Fruit fly (Drosophila melanogaster) whole organism, embryonic: Measurements from ENCODE around the gene Gss1.

ENCODE experiments used
- Abd-B ChIP-seq: fragments of 200-800 bp; sonication (Bioruptor generic); optimal IDR thresholded peaks from 2 replicates; lab custom pipeline; 2018; ENCODE audit warnings: missing biosample characterization, mild to moderate bottlenecking, missing genetic modification characterization, moderate library complexity
- Atf-2 ChIP-seq: fragments of 200-800 bp; sonication (Bioruptor generic); optimal IDR thresholded peaks from 2 replicates; lab custom pipeline; 2016; ENCODE audit warnings: missing biosample characterization, missing genetic modification characterization
- CG10209 ChIP-seq: fragments of 200-800 bp; sonication (Bioruptor generic); optimal IDR thresholded peaks from 3 replicates; lab custom pipeline; 2017; ENCODE audit warnings: missing biosample characterization, mild to moderate bottlenecking, missing genetic modification characterization, missing genetic modification reagents
- CG10979 ChIP-seq: fragments of 200-800 bp; sonication (Bioruptor generic); optimal IDR thresholded peaks from 2 replicates; lab custom pipeline; 2018; ENCODE audit warnings: missing biosample characterization, mild to moderate bottlenecking, missing genetic modification characterization, moderate library complexity
- CG11398 ChIP-seq: fragments of 200-800 bp; sonication (Bioruptor generic); optimal IDR thresholded peaks from 2 replicates; lab custom pipeline; 2016; ENCODE audit warnings: missing biosample characterization, missing genetic modification characterization
- CG12071 ChIP-seq: fragments of 200-800 bp; sonication (Bioruptor generic); optimal IDR thresholded peaks from 3 replicates; lab custom pipeline; 2018; ENCODE audit warnings: missing biosample characterization, mild to moderate bottlenecking, missing genetic modification characterization
- CG12744 ChIP-seq: fragments of 200-800 bp; sonication (Bioruptor generic); optimal IDR thresholded peaks from 2 replicates; lab custom pipeline; 2016; ENCODE audit warnings: missing biosample characterization, missing genetic modification characterization
- CG13775 ChIP-seq: fragments of 200-800 bp; sonication (Bioruptor generic); optimal IDR thresholded peaks from 3 replicates; lab custom pipeline; 2017; ENCODE audit warnings: missing biosample characterization, mild to moderate bottlenecking, missing genetic modification characterization
- CG14014 ChIP-seq: fragments of 200-800 bp; sonication (Bioruptor generic); IDR thresholded peaks from 2 replicates; pipeline ENCODE4 v1.3.6; 2022; ENCODE audit warnings: missing biosample characterization, missing genetic modification characterization
- CG17361 ChIP-seq: fragments of 200-800 bp; sonication (Bioruptor generic); IDR thresholded peaks from 3 replicates; pipeline ENCODE4 v1.3.6; 2022; ENCODE audit warnings: missing biosample characterization, missing genetic modification characterization
- CG18476 ChIP-seq: fragments of 200-800 bp; sonication (Bioruptor generic); optimal IDR thresholded peaks from 2 replicates; lab custom pipeline; 2016; ENCODE audit warnings: missing biosample characterization, mild to moderate bottlenecking, missing genetic modification characterization
- CG31388 ChIP-seq: fragments of 200-800 bp; sonication (Bioruptor generic); optimal IDR thresholded peaks from 2 replicates; lab custom pipeline; 2016; ENCODE audit warnings: missing biosample characterization, missing genetic modification characterization
- CG3407 ChIP-seq: fragments of 200-800 bp; sonication (Bioruptor generic); optimal IDR thresholded peaks from 2 replicates; lab custom pipeline; 2018; ENCODE audit warnings: missing biosample characterization, mild to moderate bottlenecking, missing genetic modification characterization
- CG4854 ChIP-seq: fragments of 200-800 bp; sonication (Bioruptor generic); optimal IDR thresholded peaks from 2 replicates; lab custom pipeline; 2016; ENCODE audit warnings: missing biosample characterization, missing genetic modification characterization, inconsistent platforms
- CG6689 ChIP-seq: fragments of 200-800 bp; sonication (Bioruptor generic); IDR thresholded peaks from 2 replicates; pipeline ENCODE4 v1.3.6; 2022; ENCODE audit warnings: missing biosample characterization, missing genetic modification characterization
- CG8089 ChIP-seq: fragments of 200-800 bp; sonication (Bioruptor generic); optimal IDR thresholded peaks from 3 replicates; lab custom pipeline; 2016; ENCODE audit warnings: missing biosample characterization, missing genetic modification characterization
- CkIIα-i1 ChIP-seq: fragments of 200-800 bp; sonication (Bioruptor generic); IDR thresholded peaks from 2 replicates; pipeline ENCODE4 v1.3.6; 2022; ENCODE audit warnings: missing biosample characterization, missing genetic modification characterization
- D19B ChIP-seq: fragments of 200-800 bp; sonication (Bioruptor generic); optimal IDR thresholded peaks from 2 replicates; lab custom pipeline; 2017; ENCODE audit warnings: missing biosample characterization, mild to moderate bottlenecking, missing genetic modification characterization
- Dip2 ChIP-seq: fragments of 200-800 bp; sonication (Bioruptor generic); IDR thresholded peaks from 2 replicates; pipeline ENCODE4 v1.3.6; 2022; ENCODE audit warnings: missing biosample characterization, missing genetic modification characterization
- E2f1 ChIP-seq: fragments of 200-800 bp; sonication (Bioruptor generic); IDR thresholded peaks from 2 replicates; pipeline ENCODE4 v1.3.6; 2022; ENCODE audit warnings: missing biosample characterization, missing genetic modification characterization
- HHEX ChIP-seq: fragments of 200-800 bp; sonication (Bioruptor generic); optimal IDR thresholded peaks from 3 replicates; lab custom pipeline; 2017; ENCODE audit warnings: missing biosample characterization, mild to moderate bottlenecking, missing genetic modification characterization, missing genetic modification reagents
- Hmx ChIP-seq: fragments of 200-800 bp; sonication (Bioruptor generic); optimal IDR thresholded peaks from 2 replicates; lab custom pipeline; 2016; ENCODE audit warnings: missing biosample characterization, missing genetic modification characterization
- Hr3 ChIP-seq: fragments of 200-800 bp; sonication (Bioruptor generic); optimal IDR thresholded peaks from 3 replicates; lab custom pipeline; 2016; ENCODE audit warnings: missing biosample characterization, missing genetic modification characterization
- Hr51 ChIP-seq, 2 experiments: fragments of 200-800 bp; sonication (Bioruptor generic); optimal IDR thresholded peaks; 2 replicates in 1 of 2; 3 replicates in 1 of 2; lab custom pipeline; 2016 to 2018; ENCODE audit warnings: missing biosample characterization in 2 of 2, missing genetic modification characterization in 2 of 2, mild to moderate bottlenecking in 1 of 2, moderate library complexity in 1 of 2
- Lhr ChIP-seq: fragments of 200-800 bp; sonication (Bioruptor generic); optimal IDR thresholded peaks from 3 replicates; lab custom pipeline; 2017; ENCODE audit warnings: mild to moderate bottlenecking, missing biosample characterization, missing genetic modification reagents, missing genetic modification characterization
- Lpt ChIP-seq: fragments of >200 bp; optimal IDR thresholded peaks from 2 replicates; lab custom pipeline; 2018; ENCODE audit warnings: missing biosample characterization, missing genetic modification characterization
- PHDP ChIP-seq: fragments of 200-800 bp; sonication (Bioruptor generic); optimal IDR thresholded peaks from 3 replicates; lab custom pipeline; 2018; ENCODE audit warnings: missing biosample characterization, mild to moderate bottlenecking, missing genetic modification characterization, moderate library complexity
- Pdp1 ChIP-seq, 2 experiments: fragments of 200-800 bp; sonication (Bioruptor generic); optimal IDR thresholded peaks; 3 replicates each; lab custom pipeline; 2016; ENCODE audit warnings: missing biosample characterization in 2 of 2, missing genetic modification characterization in 2 of 2, mild to moderate bottlenecking in 1 of 2, moderate library complexity in 1 of 2
- Sox102F ChIP-seq: fragments of 200-800 bp; sonication (Bioruptor generic); optimal IDR thresholded peaks from 2 replicates; lab custom pipeline; 2018; ENCODE audit warnings: missing biosample characterization, mild to moderate bottlenecking, missing genetic modification characterization, moderate library complexity
- Xbp1 ChIP-seq: fragments of 200-800 bp; sonication (Bioruptor generic); optimal IDR thresholded peaks from 3 replicates; lab custom pipeline; 2016; ENCODE audit warnings: missing biosample characterization, mild to moderate bottlenecking, missing genetic modification characterization
- cg ChIP-seq: fragments of 200-800 bp; sonication (Bioruptor generic); optimal IDR thresholded peaks from 3 replicates; lab custom pipeline; 2019; ENCODE audit warnings: missing biosample characterization, mild to moderate bottlenecking, missing genetic modification characterization, moderate library complexity
- chif ChIP-seq, 2 experiments: fragments of 200-800 bp; sonication (Bioruptor generic); optimal IDR thresholded peaks; 3 replicates each; lab custom pipeline; 2016; ENCODE audit warnings: missing biosample characterization in 2 of 2, missing genetic modification characterization in 2 of 2
- chm ChIP-seq: fragments of 200-800 bp; sonication (Bioruptor generic); IDR thresholded peaks from 2 replicates; pipeline ENCODE4 v1.3.6; 2022; ENCODE audit warnings: missing biosample characterization, missing genetic modification characterization
- da ChIP-seq: fragments of 200-800 bp; sonication (Bioruptor generic); optimal IDR thresholded peaks from 2 replicates; lab custom pipeline; 2016; ENCODE audit warnings: missing biosample characterization, missing genetic modification characterization
- danr ChIP-seq: fragments of 200-800 bp; sonication (Bioruptor generic); IDR thresholded peaks from 2 replicates; pipeline ENCODE4 v1.3.6; 2022; ENCODE audit warnings: missing biosample characterization, missing genetic modification characterization
- fu2 ChIP-seq: fragments of 200-800 bp; sonication (Bioruptor generic); optimal IDR thresholded peaks from 2 replicates; lab custom pipeline; 2016; ENCODE audit warnings: missing biosample characterization, missing genetic modification characterization
- inv ChIP-seq: fragments of 200-800 bp; sonication (Bioruptor generic); IDR thresholded peaks from 2 replicates; pipeline ENCODE4 v1.3.6; 2022; ENCODE audit warnings: missing biosample characterization, missing genetic modification characterization; ENCODE audit not compliant: partially characterized antibody
- jumu ChIP-seq: fragments of 200-800 bp; sonication (Bioruptor generic); optimal IDR thresholded peaks from 3 replicates; lab custom pipeline; 2016; ENCODE audit warnings: missing biosample characterization, missing genetic modification characterization
- kah ChIP-seq: fragments of 200-800 bp; sonication (Bioruptor generic); optimal IDR thresholded peaks from 2 replicates; lab custom pipeline; 2018; ENCODE audit warnings: missing biosample characterization, mild to moderate bottlenecking, missing genetic modification characterization
- lbe ChIP-seq: fragments of 200-800 bp; sonication (Bioruptor generic); optimal IDR thresholded peaks from 2 replicates; lab custom pipeline; 2016; ENCODE audit warnings: missing biosample characterization, mild to moderate bottlenecking, missing genetic modification characterization
- nom ChIP-seq: fragments of 200-800 bp; sonication (Bioruptor generic); optimal IDR thresholded peaks from 2 replicates; lab custom pipeline; 2017; ENCODE audit warnings: missing biosample characterization, missing genetic modification characterization, mild to moderate bottlenecking, moderate library complexity, missing genetic modification reagents
- org-1 ChIP-seq: fragments of 200-800 bp; sonication (Bioruptor generic); optimal IDR thresholded peaks from 2 replicates; lab custom pipeline; 2017; ENCODE audit warnings: missing biosample characterization, missing genetic modification characterization
- ranshi ChIP-seq: fragments of 200-800 bp; sonication (Bioruptor generic); IDR thresholded peaks from 2 replicates; pipeline ENCODE4 v1.3.6; 2022; ENCODE audit warnings: missing biosample characterization, missing genetic modification characterization
- shn ChIP-seq: fragments of 200-800 bp; sonication (Bioruptor generic); optimal IDR thresholded peaks from 3 replicates; lab custom pipeline; 2016; ENCODE audit warnings: missing biosample characterization, missing genetic modification characterization
- sisA ChIP-seq: fragments of 200-800 bp; sonication (Bioruptor generic); IDR thresholded peaks from 2 replicates; pipeline ENCODE4 v1.3.6; 2022; ENCODE audit warnings: missing biosample characterization, missing genetic modification characterization
- so ChIP-seq: fragments of 200-800 bp; sonication (Bioruptor generic); IDR thresholded peaks from 3 replicates; pipeline ENCODE4 v1.3.6; 2022; ENCODE audit warnings: missing biosample characterization, missing genetic modification characterization
- ssp ChIP-seq: fragments of 200-800 bp; sonication (Bioruptor generic); IDR thresholded peaks from 2 replicates; pipeline ENCODE4 v1.3.6; 2022; ENCODE audit warnings: missing biosample characterization, missing genetic modification characterization
- twi ChIP-seq: fragments of 200-800 bp; optimal IDR thresholded peaks from 2 replicates; lab custom pipeline; 2019; ENCODE audit warnings: missing biosample characterization, mild to moderate bottlenecking, missing genetic modification characterization, moderate library complexity
- vnd ChIP-seq: fragments of 200-800 bp; sonication (Bioruptor generic); IDR thresholded peaks from 3 replicates; pipeline ENCODE4 v1.3.6; 2022; ENCODE audit warnings: missing biosample characterization, missing genetic modification characterization; ENCODE audit not compliant: partially characterized antibody
- wdn ChIP-seq: fragments of 200-800 bp; sonication (Bioruptor generic); IDR thresholded peaks from 2 replicates; pipeline ENCODE4 v1.3.6; 2022; ENCODE audit warnings: missing biosample characterization, missing genetic modification characterization

Gene Gss1

dm6 chrX:17856458-17857277 lies 32.7 kb upstream of the Gss1 start, which contains the start of gene Srx (continued):
- TF ChIP-seq lbe (GFP tag; lab: Kevin White, UChicago) = no peak
- 0 out of 3 replicates have a peak, but pooled peaks have one; percentile 35 for TF ChIP-seq so (GFP tag; lab: Robert Waterston, UW)
- no peak for TF ChIP-seq jumu (GFP tag; lab: Kevin White, UChicago)
- TF ChIP-seq CG18476 (GFP tag; lab: Kevin White, UChicago) = no peak
- no peak for TF ChIP-seq CG12744
- peak; percentile 23 for TF ChIP-seq Lhr (GFP tag; lab: Kevin White, UChicago)
- TF ChIP-seq Sox102F = no peak
- TF ChIP-seq org-1 (GFP tag; lab: Kevin White, UChicago) = peak; percentile 24
- no peak for TF ChIP-seq vnd (GFP tag; lab: Robert Waterston, UW)
- no peak for TF ChIP-seq CG4854
- no peak for TF ChIP-seq Dip2 (GFP tag; lab: Robert Waterston, UW)
- no peak for TF ChIP-seq ranshi (GFP tag; lab: Robert Waterston, UW)
- TF ChIP-seq PHDP (tag; lab: Kevin White, UChicago) = no peak
- no peak for TF ChIP-seq chif (GFP tag; optimal IDR thresholded peaks at IDR 0.05; lab: Kevin White, UChicago)
- TF ChIP-seq Abd-B = no peak
- TF ChIP-seq CG8089 (GFP tag; lab: Kevin White, UChicago) = no peak
- TF ChIP-seq shn (GFP tag; lab: Kevin White, UChicago) = peak; percentile 15
- TF ChIP-seq Pdp1 (GFP tag; optimal IDR thresholded peaks at IDR 0.05; lab: Kevin White, UChicago) = peak; percentile 26 to 72
- TF ChIP-seq chm (GFP tag; lab: Robert Waterston, UW) = no peak
- no peak for TF ChIP-seq inv (GFP tag; lab: Robert Waterston, UW)
- no peak for TF ChIP-seq D19B (GFP tag; lab: Kevin White, UChicago)
- TF ChIP-seq da (GFP tag; lab: Kevin White, UChicago) = no peak
- TF ChIP-seq kah = no peak
- TF ChIP-seq Hr51 (GFP tag; optimal IDR thresholded peaks at IDR 0.05; lab: Kevin White, UChicago) = peak in 1 of 2 experiments; percentile 25
- peak; percentile 15 for TF ChIP-seq CG10209 (GFP tag; lab: Kevin White, UChicago)
- TF ChIP-seq CG13775 (GFP tag; lab: Kevin White, UChicago) = peak; percentile 3
- TF ChIP-seq Hr3 = no peak
- TF ChIP-seq Lpt = no peak
- no peak for TF ChIP-seq wdn (GFP tag; lab: Robert Waterston, UW)
- TF ChIP-seq CG31388 (GFP tag; lab: Kevin White, UChicago) = no peak
- TF ChIP-seq CG12071 (GFP tag; lab: Kevin White, UChicago) = no peak
- TF ChIP-seq danr (GFP tag; lab: Robert Waterston, UW) = no peak
- no peak for TF ChIP-seq Atf-2 (GFP tag; lab: Kevin White, UChicago)
- TF ChIP-seq CkIIα-i1 (GFP tag; lab: Robert Waterston, UW) = no peak
- no peak for TF ChIP-seq Hmx (GFP tag; lab: Kevin White, UChicago)
- no peak for TF ChIP-seq CG14014 (GFP tag; lab: Robert Waterston, UW)
- no peak for TF ChIP-seq CG11398 (GFP tag; lab: Kevin White, UChicago)
- TF ChIP-seq ssp (GFP tag; lab: Robert Waterston, UW) = no peak
- peak; percentile 37 for TF ChIP-seq nom (GFP tag; lab: Kevin White, UChicago)
- TF ChIP-seq CG6689 (GFP tag; lab: Robert Waterston, UW) = no peak
- no peak for TF ChIP-seq E2f1
- TF ChIP-seq CG3407 = no peak
- no peak for TF ChIP-seq fu2 (GFP tag; lab: Kevin White, UChicago)
- TF ChIP-seq CG17361 (GFP tag; lab: Robert Waterston, UW) = no peak; the same call in 2 of the 3 replicates
- TF ChIP-seq twi = no peak
- peak; percentile 23 for TF ChIP-seq HHEX (GFP tag; lab: Kevin White, UChicago)
- TF ChIP-seq CG10979 (tag; lab: Kevin White, UChicago) = no peak
- TF ChIP-seq Xbp1 (GFP tag; lab: Kevin White, UChicago) = peak; percentile 2
- TF ChIP-seq sisA (GFP tag; lab: Robert Waterston, UW) = no peak
- TF ChIP-seq cg (GFP tag; lab: Kevin White, UChicago) = peak; percentile 69
